Fruit fly (Drosophila melanogaster) whole organism, wandering third instar larva: ENCODE measurements around the gene Mtp.

ENCODE experiments used
- Abd-B ChIP-seq: fragments of >200 bp; optimal IDR thresholded peaks from 2 replicates; lab custom pipeline; 2017; ENCODE audit warnings: missing biosample characterization, missing genetic modification characterization
- CG32264 ChIP-seq: fragments of 200-800 bp; sonication (Bioruptor generic); optimal IDR thresholded peaks from 2 replicates; lab custom pipeline; 2016; ENCODE audit warnings: missing biosample characterization, missing genetic modification characterization
- CG9705 ChIP-seq: fragments of 200-800 bp; sonication (Bioruptor generic); optimal IDR thresholded peaks from 2 replicates; lab custom pipeline; 2018; ENCODE audit warnings: missing biosample characterization, mild to moderate bottlenecking, missing genetic modification characterization
- CrebA ChIP-seq: fragments of 200-800 bp; sonication (Bioruptor generic); optimal IDR thresholded peaks from 2 replicates; lab custom pipeline; 2016; ENCODE audit warnings: missing biosample characterization, mild to moderate bottlenecking, missing genetic modification characterization, borderline replicate concordance
- Dfd ChIP-seq: fragments of >200 bp; optimal IDR thresholded peaks from 2 replicates; lab custom pipeline; 2017; ENCODE audit warnings: missing biosample characterization, missing genetic modification characterization
- Dif ChIP-seq: fragments of 200-275, 200-300 bp; sonication (Bioruptor generic); optimal IDR thresholded peaks from 2 replicates; lab custom pipeline; 2018; ENCODE audit warnings: missing biosample characterization, missing genetic modification characterization; ENCODE audit not compliant: partially characterized antibody
- GATAd ChIP-seq: sonication (Bioruptor generic); optimal IDR thresholded peaks from 2 replicates; lab custom pipeline; 2016; ENCODE audit warnings: missing biosample characterization, missing genetic modification characterization
- HLH106 ChIP-seq: fragments of 200-800 bp; optimal IDR thresholded peaks from 3 replicates; lab custom pipeline; 2019; ENCODE audit warnings: missing biosample characterization, mild to moderate bottlenecking, missing genetic modification characterization, moderate library complexity
- Hnf4 ChIP-seq: fragments of 200-800 bp; sonication (Bioruptor generic); optimal IDR thresholded peaks from 2 replicates; lab custom pipeline; 2016; ENCODE audit warnings: missing biosample characterization, mild to moderate bottlenecking, missing genetic modification characterization
- Hr78 ChIP-seq: fragments of >200 bp; optimal IDR thresholded peaks from 2 replicates; lab custom pipeline; 2017; ENCODE audit warnings: missing biosample characterization, missing genetic modification characterization
- Hr83 ChIP-seq: fragments of 200-300 bp; sonication (Bioruptor generic); optimal IDR thresholded peaks from 2 replicates; lab custom pipeline; 2016; ENCODE audit warnings: missing biosample characterization, mild to moderate bottlenecking, missing genetic modification characterization, moderate library complexity; ENCODE audit not compliant: poor library complexity, severe bottlenecking
- Jra ChIP-seq: sonication (Bioruptor generic); optimal IDR thresholded peaks from 2 replicates; lab custom pipeline; 2016; ENCODE audit warnings: missing biosample characterization, missing genetic modification characterization
- Mio ChIP-seq: sonication (Bioruptor generic); optimal IDR thresholded peaks from 2 replicates; lab custom pipeline; 2016; ENCODE audit warnings: missing biosample characterization, missing genetic modification characterization
- Myc ChIP-seq: fragments of >200 bp; optimal IDR thresholded peaks from 2 replicates; lab custom pipeline; 2017
- N ChIP-seq: fragments of >200 bp; optimal IDR thresholded peaks from 2 replicates; lab custom pipeline; 2018; ENCODE audit warnings: missing biosample characterization, missing external identifiers, missing genetic modification characterization
- OdsH ChIP-seq: fragments of 200-800 bp; sonication (Bioruptor generic); optimal IDR thresholded peaks from 2 replicates; lab custom pipeline; 2016; ENCODE audit warnings: missing biosample characterization, mild to moderate bottlenecking, missing genetic modification characterization
- Rel ChIP-seq, 2 experiments: fragments of 200-800 bp; sonication (Bioruptor generic) in 1 of 2; optimal IDR thresholded peaks; 2 replicates in 1 of 2; 3 replicates in 1 of 2; lab custom pipeline; 2016 to 2019; ENCODE audit warnings: mild to moderate bottlenecking in 2 of 2, missing biosample characterization in 2 of 2, missing genetic modification characterization in 2 of 2, moderate library complexity in 1 of 2
- Sp1 ChIP-seq: fragments of 200-800 bp; sonication (Bioruptor generic); optimal IDR thresholded peaks from 3 replicates; lab custom pipeline; 2019; ENCODE audit warnings: missing biosample characterization, mild to moderate bottlenecking, missing genetic modification characterization, moderate library complexity
- br ChIP-seq: fragments of 200-800 bp; sonication (Bioruptor generic); optimal IDR thresholded peaks from 2 replicates; lab custom pipeline; 2016; ENCODE audit warnings: missing biosample characterization, missing genetic modification characterization
- brk ChIP-seq: fragments of 200-800 bp; sonication (Bioruptor generic); optimal IDR thresholded peaks from 2 replicates; lab custom pipeline; 2016; ENCODE audit warnings: missing biosample characterization, mild to moderate bottlenecking, missing genetic modification characterization
- dl ChIP-seq, 2 experiments: fragments of 175-275, 200-275 bp in 1 of 2; fragments of 200-275 bp in 1 of 2; sonication (Bioruptor generic); optimal IDR thresholded peaks; lab custom pipeline; 2018; ENCODE audit warnings: mild to moderate bottlenecking in 2 of 2, missing biosample characterization in 2 of 2, missing genetic modification characterization in 2 of 2, moderate library complexity in 2 of 2; ENCODE audit not compliant: partially characterized antibody in 2 of 2, insufficient read depth in 1 of 2
- dmrt93B ChIP-seq: fragments of 200-800 bp; sonication (Bioruptor generic); optimal IDR thresholded peaks from 2 replicates; lab custom pipeline; 2018; ENCODE audit warnings: missing biosample characterization, mild to moderate bottlenecking, missing genetic modification characterization
- dsf ChIP-seq: sonication (Bioruptor generic); optimal IDR thresholded peaks from 2 replicates; lab custom pipeline; 2016; ENCODE audit warnings: missing biosample characterization, missing genetic modification characterization, borderline replicate concordance
- ey ChIP-seq: fragments of 200-800 bp; sonication (Bioruptor generic); optimal IDR thresholded peaks from 2 replicates; lab custom pipeline; 2016; ENCODE audit warnings: missing biosample characterization, missing genetic modification characterization
- foxo ChIP-seq, 2 experiments: fragments of 200-800 bp; sonication (Bioruptor generic); optimal IDR thresholded peaks; 2 replicates in 1 of 2; 3 replicates in 1 of 2; lab custom pipeline; 2016 to 2017; ENCODE audit warnings: missing biosample characterization in 2 of 2, missing genetic modification characterization in 2 of 2
- fru ChIP-seq: fragments of 200-800 bp; sonication (Bioruptor generic); optimal IDR thresholded peaks from 3 replicates; lab custom pipeline; 2016; ENCODE audit warnings: missing biosample characterization, mild to moderate bottlenecking, missing genetic modification characterization
- jim ChIP-seq: fragments of 175-275, 200-325 bp; sonication (Bioruptor generic); optimal IDR thresholded peaks from 2 replicates; lab custom pipeline; 2016; ENCODE audit warnings: missing biosample characterization, mild to moderate bottlenecking, missing genetic modification characterization
- lola ChIP-seq: fragments of >200 bp; optimal IDR thresholded peaks from 2 replicates; lab custom pipeline; 2017; ENCODE audit warnings: missing biosample characterization, missing genetic modification characterization
- pan ChIP-seq: fragments of >200 bp; optimal IDR thresholded peaks from 2 replicates; lab custom pipeline; 2017
- psq ChIP-seq: fragments of 200-800 bp; sonication (Bioruptor generic); optimal IDR thresholded peaks from 3 replicates; lab custom pipeline; 2017; ENCODE audit warnings: missing biosample characterization, mild to moderate bottlenecking, missing genetic modification characterization, moderate library complexity
- rgr ChIP-seq: fragments of 200-800 bp; sonication (Bioruptor generic); optimal IDR thresholded peaks from 3 replicates; lab custom pipeline; 2016; ENCODE audit warnings: missing biosample characterization, mild to moderate bottlenecking, missing genetic modification characterization
- sage ChIP-seq: fragments of 200-800 bp; sonication (Bioruptor generic); optimal IDR thresholded peaks from 2 replicates; lab custom pipeline; 2016; ENCODE audit warnings: missing biosample characterization, mild to moderate bottlenecking, missing genetic modification characterization
- sv ChIP-seq: fragments of 200-800 bp; sonication (Bioruptor generic); optimal IDR thresholded peaks from 3 replicates; lab custom pipeline; 2016; ENCODE audit warnings: missing biosample characterization, missing genetic modification characterization
- tai ChIP-seq: sonication (Bioruptor generic); optimal IDR thresholded peaks from 2 replicates; lab custom pipeline; 2016; ENCODE audit warnings: missing biosample characterization, missing genetic modification characterization
- usp ChIP-seq: fragments of >200 bp; optimal IDR thresholded peaks from 2 replicates; lab custom pipeline; 2017; ENCODE audit warnings: missing biosample characterization, missing genetic modification characterization
- woc ChIP-seq: sonication (Bioruptor generic); optimal IDR thresholded peaks from 2 replicates; lab custom pipeline; 2016; ENCODE audit warnings: missing biosample characterization, mild to moderate bottlenecking, missing genetic modification characterization

Mtp gene

dm6 chr2L:20911374-20911773 lies 11.3 kb downstream of the Mtp start (continued):
- no peak for TF ChIP-seq Mio (GFP tag; lab: Kevin White, UChicago)
- TF ChIP-seq dmrt93B (GFP tag; lab: Kevin White, UChicago), result no peak
- TF ChIP-seq pan (lab: Kevin White, UChicago), result no peak
- TF ChIP-seq woc (GFP tag; lab: Kevin White, UChicago), result no peak
- no peak for TF ChIP-seq Dif (GFP tag; lab: Kevin White, UChicago)
- peak; percentile 4 for TF ChIP-seq br
- TF ChIP-seq CG32264 (GFP tag; lab: Kevin White, UChicago), result no peak
- peak; percentile 48 for TF ChIP-seq sage (GFP tag; lab: Kevin White, UChicago)

- TF ChIP-seq sage (GFP tag; lab: Kevin White, UChicago) (no peak), Myc (no peak), Sp1 (GFP tag; lab: Kevin White, UChicago) (no peak), foxo (GFP tag; optimal IDR thresholded peaks at IDR 0.05; lab: Kevin White, UChicago) (no peak), OdsH (GFP tag; lab: Kevin White, UChicago) (no peak), woc (GFP tag; lab: Kevin White, UChicago) (no peak), GATAd (GFP tag; lab: Kevin White, UChicago) (no peak), psq (no peak)
These were observed 13.4 kb downstream of the Mtp start for dm6 chr2L:20909301-20909700.

DNA sequence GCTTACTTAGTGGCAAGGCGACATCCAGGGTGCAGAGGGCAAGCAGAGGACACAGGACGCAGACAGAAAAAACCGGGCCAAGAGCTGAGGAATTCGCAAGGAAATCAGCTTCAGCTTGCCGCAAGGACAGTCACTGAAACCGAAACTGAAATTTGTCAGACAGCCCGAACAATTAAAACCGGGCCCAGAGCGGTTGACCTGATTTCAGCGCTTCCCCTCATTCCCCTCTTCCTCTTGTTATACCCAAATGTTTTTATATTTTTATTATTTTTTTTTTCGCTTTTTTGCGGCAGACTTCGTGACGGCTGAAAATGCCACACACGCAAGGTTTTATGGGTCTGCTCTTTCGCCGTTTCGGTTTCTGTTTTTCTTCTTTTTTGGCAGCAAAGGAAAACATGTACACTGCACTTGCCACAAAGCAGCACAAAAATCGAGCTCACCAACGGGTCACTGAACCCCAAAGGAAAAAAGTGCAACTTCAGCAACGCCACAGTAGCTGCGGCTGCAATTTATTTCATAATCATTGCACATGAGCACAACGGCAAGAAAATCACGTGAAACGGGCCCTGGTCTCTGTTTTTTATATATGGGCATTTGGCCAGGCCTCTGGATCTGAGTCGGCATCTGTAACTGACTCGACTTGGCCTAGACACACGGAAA lies 14.6 kb downstream of the Mtp start:
- no peak for TF ChIP-seq usp (GFP tag; lab: Kevin White, UChicago)
- TF ChIP-seq dsf (GFP tag; lab: Kevin White, UChicago), result no peak
- TF ChIP-seq CG32264 (GFP tag; lab: Kevin White, UChicago), result no peak
- TF ChIP-seq tai, result no peak
- TF ChIP-seq ey (GFP tag; lab: Kevin White, UChicago), result no peak
- no peak for TF ChIP-seq Hr78 (GFP tag; lab: Kevin White, UChicago)
- no peak for TF ChIP-seq Dfd
- no peak for TF ChIP-seq sage (GFP tag; lab: Kevin White, UChicago)
- TF ChIP-seq GATAd (GFP tag; lab: Kevin White, UChicago), result no peak

- TF ChIP-seq rgr (GFP tag; lab: Kevin White, UChicago) (no peak), CrebA (GFP tag; lab: Kevin White, UChicago) (no peak), fru (GFP tag; lab: Kevin White, UChicago) (no peak), pan (lab: Kevin White, UChicago) (no peak), woc (GFP tag; lab: Kevin White, UChicago) (no peak), dsf (GFP tag; lab: Kevin White, UChicago) (no peak), sage (GFP tag; lab: Kevin White, UChicago) (no peak), Abd-B (GFP tag; lab: Kevin White, UChicago) (no peak), HLH106 (tag; lab: Kevin White, UChicago) (no peak), dl (GFP tag; optimal IDR thresholded peaks at IDR 0.05; lab: Kevin White, UChicago; ENCODE audit: insufficient read depth in 1 of 2, partially characterized antibody in 2 of 2) (no peak), Rel (GFP tag; optimal IDR thresholded peaks at IDR 0.05; lab: Kevin White, UChicago) (no peak), Rel (tag; optimal IDR thresholded peaks at IDR 0.05; lab: Kevin White, UChicago) (no peak), Mio (GFP tag; lab: Kevin White, UChicago) (no peak), GATAd (GFP tag; lab: Kevin White, UChicago) (no peak), tai (no peak), lola (GFP tag; lab: Kevin White, UChicago) (no peak), N (GFP tag; lab: Kevin White, UChicago) (no peak), dmrt93B (GFP tag; lab: Kevin White, UChicago) (no peak), Jra (GFP tag; lab: Kevin White, UChicago) (no peak)
These were observed 17.7 kb downstream of the Mtp start for dm6 chr2L:20905025-20905424.

- no peak for TF ChIP-seq rgr (GFP tag; lab: Kevin White, UChicago)
- TF ChIP-seq Hr83, result no peak
- no peak for TF ChIP-seq GATAd (GFP tag; lab: Kevin White, UChicago)
- no peak for TF ChIP-seq brk (GFP tag; lab: Kevin White, UChicago)
- TF ChIP-seq sage (GFP tag; lab: Kevin White, UChicago), result no peak
- no peak for TF ChIP-seq Hnf4 (GFP tag; lab: Kevin White, UChicago)
- TF ChIP-seq usp (GFP tag; lab: Kevin White, UChicago), result no peak
- TF ChIP-seq CrebA (GFP tag; lab: Kevin White, UChicago), result no peak
- no peak for TF ChIP-seq Abd-B (GFP tag; lab: Kevin White, UChicago)
- TF ChIP-seq fru (GFP tag; lab: Kevin White, UChicago), result no peak
- TF ChIP-seq Rel (GFP tag; optimal IDR thresholded peaks at IDR 0.05; lab: Kevin White, UChicago), result no peak
- TF ChIP-seq Rel (tag; optimal IDR thresholded peaks at IDR 0.05; lab: Kevin White, UChicago), result no peak
- no peak for TF ChIP-seq jim
- no peak for TF ChIP-seq sv (GFP tag; lab: Kevin White, UChicago)
- no peak for TF ChIP-seq lola (GFP tag; lab: Kevin White, UChicago)
- no peak for TF ChIP-seq CG32264 (GFP tag; lab: Kevin White, UChicago)
- TF ChIP-seq ey (GFP tag; lab: Kevin White, UChicago), result no peak
- TF ChIP-seq pan (lab: Kevin White, UChicago), result no peak
- no peak for TF ChIP-seq CG9705
- no peak for TF ChIP-seq woc (GFP tag; lab: Kevin White, UChicago)
These were observed 18.3 kb downstream of the Mtp start for dm6 chr2L:20904327-20904726.
